Worm (Caenorhabditis elegans) whole organism, mixed stage, embryonic: ENCODE measurements around the gene AH10.4.

Experiments
- bed-3 ChIP-seq: fragments of 200-800 bp; sonication (Bioruptor generic); optimal IDR thresholded peaks from 3 replicates; lab custom pipeline; 2018; ENCODE audit warnings: mild to moderate bottlenecking, missing genetic modification characterization, moderate library complexity, missing compliant biosample characterization
- blmp-1 ChIP-seq: fragments of 150-350 bp; optimal IDR thresholded peaks from 2 replicates; lab custom pipeline; 2014; ENCODE audit warnings: missing biosample characterization, missing genetic modification characterization
- ces-1 ChIP-seq: fragments of 150-350 bp; optimal IDR thresholded peaks from 2 replicates; lab custom pipeline; 2014; ENCODE audit warnings: missing biosample characterization, missing genetic modification reagents, missing genetic modification characterization
- lin-13 ChIP-seq: fragments of 150-350 bp; optimal IDR thresholded peaks from 2 replicates; lab custom pipeline; 2014; ENCODE audit warnings: missing biosample characterization, missing genetic modification characterization
- lin-32 ChIP-seq: fragments of 200-800 bp; sonication (Bioruptor generic); optimal IDR thresholded peaks from 2 replicates; lab custom pipeline; 2018; ENCODE audit warnings: mild to moderate bottlenecking, missing genetic modification characterization, missing compliant biosample characterization

DNA sequence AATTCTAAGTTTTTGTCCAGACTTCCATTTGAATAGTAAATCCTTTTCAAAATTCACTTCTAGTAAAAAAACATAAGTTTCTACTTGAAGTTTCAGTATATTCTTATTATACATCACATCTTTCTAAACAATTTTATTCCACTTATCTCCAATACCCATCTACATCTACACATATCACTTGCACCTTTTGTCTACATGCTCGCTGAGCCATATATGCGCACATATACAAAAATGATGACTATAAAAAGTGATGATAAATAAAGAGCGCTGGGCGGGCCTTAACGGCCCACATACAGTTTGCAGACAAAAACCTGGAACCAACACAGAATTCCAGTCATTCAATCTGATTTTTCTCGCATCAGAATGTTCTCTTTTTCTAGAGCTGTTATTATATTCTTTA is 18.8 kb upstream of the AH10.4 start, which contains the start of gene AH10.2:
- TF ChIP-seq lin-13 (tag; lab: Kevin White, UChicago) (no peak), lin-32 (no peak), blmp-1 (tag; lab: Kevin White, UChicago) (no peak), ces-1 (GFP tag; lab: Kevin White, UChicago) (no peak), bed-3 (GFP tag; lab: Kevin White, UChicago) (no peak)
